Fruit fly (Drosophila melanogaster) whole organism, embryonic: ENCODE results near the gene CG6000.

Source experiments
- CG2678 ChIP-seq: fragments of 200-800 bp; sonication (Bioruptor generic); optimal IDR thresholded peaks from 3 replicates; lab custom pipeline; 2019; ENCODE audit warnings: missing biosample characterization, mild to moderate bottlenecking, missing genetic modification characterization, moderate library complexity
- CG32767 ChIP-seq: fragments of 200-800 bp; sonication (Bioruptor generic); IDR thresholded peaks from 2 replicates; pipeline ENCODE4 v1.3.6; 2022; ENCODE audit warnings: missing biosample characterization, missing genetic modification characterization
- Fer3 ChIP-seq: fragments of 200-800 bp; sonication (Bioruptor generic); optimal IDR thresholded peaks from 2 replicates; lab custom pipeline; 2018; ENCODE audit warnings: missing biosample characterization, mild to moderate bottlenecking, missing genetic modification characterization, moderate library complexity
- Hr39 ChIP-seq: fragments of >200 bp; optimal IDR thresholded peaks from 2 replicates; lab custom pipeline; 2017
- Lhr ChIP-seq: fragments of 200-800 bp; sonication (Bioruptor generic); optimal IDR thresholded peaks from 3 replicates; lab custom pipeline; 2017; ENCODE audit warnings: mild to moderate bottlenecking, missing biosample characterization, missing genetic modification reagents, missing genetic modification characterization
- br ChIP-seq: fragments of >200 bp; optimal IDR thresholded peaks from 2 replicates; lab custom pipeline; 2017
- mam ChIP-seq: fragments of 200-800 bp; sonication (Bioruptor generic); optimal IDR thresholded peaks from 3 replicates; lab custom pipeline; 2016; ENCODE audit warnings: missing biosample characterization, missing genetic modification characterization
- pho ChIP-seq: fragments of 200-800 bp; sonication (Bioruptor generic); optimal IDR thresholded peaks from 2 replicates; lab custom pipeline; 2016; ENCODE audit warnings: missing biosample characterization, missing genetic modification characterization
- shn ChIP-seq: fragments of 200-800 bp; sonication (Bioruptor generic); optimal IDR thresholded peaks from 3 replicates; lab custom pipeline; 2016; ENCODE audit warnings: missing biosample characterization, missing genetic modification characterization

DNA sequence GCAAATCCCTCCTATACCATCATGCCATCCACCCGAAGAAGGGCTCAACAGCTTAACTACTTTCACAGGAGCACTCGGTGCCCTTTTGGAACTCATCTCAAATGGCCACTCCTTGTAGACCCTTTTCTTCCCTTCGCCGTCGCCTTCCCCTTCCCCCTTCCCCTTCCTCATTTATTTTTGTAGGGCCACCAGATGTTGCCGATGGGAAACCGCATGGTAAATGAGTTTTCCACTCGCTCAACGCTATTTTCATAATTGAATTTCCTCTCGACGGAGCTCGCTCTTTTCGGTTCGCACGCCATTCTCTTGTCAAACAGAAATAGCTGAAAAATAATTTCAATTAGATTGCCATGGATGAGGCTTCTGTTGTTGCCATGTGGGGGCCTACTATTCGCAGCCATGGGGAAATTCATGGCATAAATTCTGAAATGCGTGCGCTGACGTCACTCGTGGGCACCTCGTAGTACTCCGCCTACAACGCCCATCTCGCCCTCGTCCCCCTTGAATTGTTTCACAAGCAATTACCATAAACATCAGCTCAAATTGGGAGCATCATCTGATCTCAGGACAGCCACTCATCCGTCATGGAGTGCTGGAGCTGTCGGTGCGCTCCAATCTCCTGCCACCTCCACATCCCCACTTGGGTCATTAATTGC, 42.0 kb upstream of the CG6000 start:
- TF ChIP-seq Fer3 (tag; lab: Kevin White, UChicago), result no peak
- TF ChIP-seq Lhr (GFP tag; lab: Kevin White, UChicago), result no peak
- TF ChIP-seq pho (GFP tag; lab: Kevin White, UChicago), result no peak
- TF ChIP-seq CG32767 (GFP tag; lab: Robert Waterston, UW), result no peak
- TF ChIP-seq CG2678, result no peak
- TF ChIP-seq shn (GFP tag; lab: Kevin White, UChicago), result no peak
- no peak for TF ChIP-seq Hr39 (lab: Kevin White, UChicago)
- no peak for TF ChIP-seq mam (GFP tag; lab: Kevin White, UChicago)
- TF ChIP-seq br, result no peak
